Fruit fly (Drosophila melanogaster) whole organism, pupa: ENCODE measurements around the gene CG31099.

Experiments
- CG10348 ChIP-seq: fragments of 200-800 bp; sonication (Bioruptor generic); IDR thresholded peaks from 2 replicates; pipeline ENCODE4 v1.3.6; 2022; ENCODE audit warnings: missing biosample characterization, missing genetic modification characterization
- CG12605 ChIP-seq: fragments of 200-800 bp; sonication (Bioruptor generic); IDR thresholded peaks from 2 replicates; pipeline ENCODE4 v1.3.6; 2022; ENCODE audit warnings: missing biosample characterization, missing genetic modification characterization
- CG13204 ChIP-seq: fragments of 200-800 bp; sonication (Bioruptor generic); optimal IDR thresholded peaks from 2 replicates; lab custom pipeline; 2018; ENCODE audit warnings: missing biosample characterization, mild to moderate bottlenecking, missing genetic modification characterization, moderate library complexity
- CG14655 ChIP-seq: fragments of 200-800 bp; sonication (Bioruptor generic); optimal IDR thresholded peaks from 3 replicates; lab custom pipeline; 2017; ENCODE audit warnings: mild to moderate bottlenecking, missing biosample characterization, missing genetic modification reagents, missing genetic modification characterization
- CG15710 ChIP-seq: fragments of 200-800 bp; sonication (Bioruptor generic); optimal IDR thresholded peaks from 2 replicates; lab custom pipeline; 2018; ENCODE audit warnings: missing biosample characterization, mild to moderate bottlenecking, missing genetic modification characterization, moderate library complexity
- CG17806 ChIP-seq: fragments of 200-800 bp; sonication (Bioruptor generic); optimal IDR thresholded peaks from 2 replicates; lab custom pipeline; 2018; ENCODE audit warnings: missing biosample characterization, mild to moderate bottlenecking, missing genetic modification characterization, moderate library complexity
- CG32121 ChIP-seq: fragments of 200-800 bp; sonication (Bioruptor generic); IDR thresholded peaks from 2 replicates; pipeline ENCODE4 v1.3.6; 2022; ENCODE audit warnings: missing biosample characterization, missing genetic modification characterization
- CG34367 ChIP-seq: fragments of 200-800 bp; sonication (Bioruptor generic); optimal IDR thresholded peaks from 2 replicates; lab custom pipeline; 2018; ENCODE audit warnings: missing biosample characterization, mild to moderate bottlenecking, missing genetic modification characterization
- CG4496 ChIP-seq: fragments of 200-800 bp; sonication (Bioruptor generic); IDR thresholded peaks from 3 replicates; pipeline ENCODE4 v1.3.6; 2022; ENCODE audit warnings: missing biosample characterization, missing genetic modification characterization
- CG8159 ChIP-seq: fragments of 200-800 bp; sonication (Bioruptor generic); optimal IDR thresholded peaks from 3 replicates; lab custom pipeline; 2018; ENCODE audit warnings: missing biosample characterization, mild to moderate bottlenecking, missing genetic modification characterization, moderate library complexity
- CG8301 ChIP-seq: fragments of 200-800 bp; sonication (Bioruptor generic); optimal IDR thresholded peaks from 2 replicates; lab custom pipeline; 2018; ENCODE audit warnings: missing biosample characterization, mild to moderate bottlenecking, missing genetic modification characterization
- CG9948 ChIP-seq: fragments of 200-800 bp; sonication (Bioruptor generic); optimal IDR thresholded peaks from 2 replicates; lab custom pipeline; 2018; ENCODE audit warnings: missing biosample characterization, mild to moderate bottlenecking, missing genetic modification characterization, moderate library complexity
- D1 ChIP-seq: fragments of 200-800 bp; sonication (Bioruptor generic); optimal IDR thresholded peaks from 2 replicates; lab custom pipeline; 2018; ENCODE audit warnings: missing biosample characterization, mild to moderate bottlenecking, missing genetic modification characterization, moderate library complexity
- EcR ChIP-seq: fragments of 200-800 bp; sonication (Bioruptor generic); optimal IDR thresholded peaks from 3 replicates; lab custom pipeline; 2019; ENCODE audit warnings: missing biosample characterization, missing genetic modification characterization, mild to moderate bottlenecking, moderate library complexity, missing genetic modification reagents
- Ets98B ChIP-seq: fragments of 200-800 bp; sonication (Bioruptor generic); IDR thresholded peaks from 2 replicates; pipeline ENCODE4 v1.3.6; 2022; ENCODE audit warnings: missing biosample characterization, missing genetic modification characterization
- Pif1A ChIP-seq: fragments of 200-800 bp; sonication (Bioruptor generic); optimal IDR thresholded peaks from 3 replicates; lab custom pipeline; 2016; ENCODE audit warnings: missing biosample characterization, missing genetic modification characterization
- Pif1B ChIP-seq: fragments of 200-800 bp; sonication (Bioruptor generic); optimal IDR thresholded peaks from 3 replicates; lab custom pipeline; 2016; ENCODE audit warnings: missing biosample characterization, missing genetic modification characterization
- Snoo ChIP-seq: fragments of 200-800 bp; sonication (Bioruptor generic); optimal IDR thresholded peaks from 3 replicates; lab custom pipeline; 2017; ENCODE audit warnings: missing biosample characterization, mild to moderate bottlenecking, missing genetic modification characterization, inconsistent platforms
- fd96Ca ChIP-seq: fragments of 200-800 bp; sonication (Bioruptor generic); IDR thresholded peaks from 3 replicates; pipeline ENCODE4 v1.3.6; 2022; ENCODE audit warnings: missing biosample characterization, missing genetic modification characterization
- gl ChIP-seq: fragments of 200-800 bp; sonication (Bioruptor generic); optimal IDR thresholded peaks from 2 replicates; lab custom pipeline; 2018; ENCODE audit warnings: missing biosample characterization, mild to moderate bottlenecking, missing genetic modification characterization
- rn ChIP-seq: fragments of 200-800 bp; sonication (Bioruptor generic); IDR thresholded peaks from 2 replicates; pipeline ENCODE4 v1.3.6; 2022; ENCODE audit warnings: missing biosample characterization, missing genetic modification characterization

Gene CG31099

DNA sequence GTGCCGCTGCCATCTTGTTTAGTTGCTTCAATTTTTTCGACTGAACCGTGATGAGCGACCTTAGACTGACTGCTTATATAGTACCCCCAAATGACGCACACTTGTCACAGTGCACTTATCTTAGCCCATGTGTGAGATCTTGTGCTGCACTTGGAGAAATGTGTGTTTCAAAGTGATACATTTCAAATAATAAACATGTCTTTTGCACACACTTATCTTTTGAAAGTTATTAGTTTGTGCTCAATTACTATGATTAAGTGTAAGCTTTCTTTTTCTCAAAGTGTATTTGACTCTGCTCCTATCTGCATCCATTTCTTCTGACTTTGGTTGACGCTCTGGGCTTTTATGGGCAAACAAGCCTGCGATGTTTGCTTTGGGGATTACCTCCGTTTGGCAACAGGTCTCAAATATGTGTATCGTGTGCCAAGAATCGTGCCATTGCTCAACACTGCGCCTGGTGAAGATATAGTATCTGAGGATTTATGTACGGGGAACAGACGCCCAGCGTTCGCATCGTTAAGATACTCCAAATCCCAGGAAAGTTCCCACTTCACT lies 30.9 kb downstream of the CG31099 start, which contains the start of gene CG10514:
Gene CG10514, minus strand, starts transcription at position 51 of the 555 bp plus-strand sequence.
- TF ChIP-seq CG10348 (GFP tag; lab: Robert Waterston, UW) (no peak), Pif1A (GFP tag; lab: Kevin White, UChicago) (peak; percentile 6), CG9948 (tag; lab: Kevin White, UChicago) (no peak)

- TF ChIP-seq CG15710 (tag; lab: Kevin White, UChicago): no peak
- TF ChIP-seq fd96Ca: no peak
- TF ChIP-seq CG10348 (GFP tag; lab: Robert Waterston, UW): no peak
- TF ChIP-seq EcR: no peak
- no peak for TF ChIP-seq CG12605
Observed at dm6 chr3R:25277112-25277511, 33.6 kb downstream of the CG31099 start, which contains the start of gene CG10513. Gene CG10513 (minus strand): TSS chr3R:25277212.

dm6 chr3R:25275276-25275675 lies 35.5 kb downstream of the CG31099 start:
- TF ChIP-seq D1 (tag; lab: Kevin White, UChicago): no peak

DNA sequence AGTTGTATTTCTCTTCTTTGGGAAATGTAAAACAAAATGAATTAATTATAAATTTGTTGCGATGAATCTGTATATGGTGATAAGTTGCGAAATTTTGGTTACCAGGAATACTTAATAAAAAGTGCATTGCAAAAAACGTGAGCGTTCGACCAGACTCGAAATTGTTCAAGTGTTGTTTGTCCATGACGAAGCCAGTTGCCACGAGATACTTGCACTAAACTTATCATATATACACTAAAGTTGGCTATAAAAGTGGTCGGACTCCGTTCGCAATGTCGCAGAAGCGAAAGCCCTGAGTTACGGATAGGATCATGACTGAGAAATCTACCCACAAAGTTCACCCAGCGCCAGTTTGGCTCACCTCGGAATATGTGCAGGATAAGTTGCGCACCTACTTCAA lies 37.2 kb downstream of the CG31099 start, which contains the start of gene CG11878:
Gene CG11878, plus strand, starts transcription at position 301 of the 400 bp plus-strand sequence.
- TF ChIP-seq CG9948 (tag; lab: Kevin White, UChicago) (no peak), rn (GFP tag; lab: Robert Waterston, UW) (no peak), CG15710 (tag; lab: Kevin White, UChicago) (no peak), CG4496 (no peak), CG14655 (no peak), CG12605 (no peak), CG8301 (tag; lab: Kevin White, UChicago) (no peak)

DNA sequence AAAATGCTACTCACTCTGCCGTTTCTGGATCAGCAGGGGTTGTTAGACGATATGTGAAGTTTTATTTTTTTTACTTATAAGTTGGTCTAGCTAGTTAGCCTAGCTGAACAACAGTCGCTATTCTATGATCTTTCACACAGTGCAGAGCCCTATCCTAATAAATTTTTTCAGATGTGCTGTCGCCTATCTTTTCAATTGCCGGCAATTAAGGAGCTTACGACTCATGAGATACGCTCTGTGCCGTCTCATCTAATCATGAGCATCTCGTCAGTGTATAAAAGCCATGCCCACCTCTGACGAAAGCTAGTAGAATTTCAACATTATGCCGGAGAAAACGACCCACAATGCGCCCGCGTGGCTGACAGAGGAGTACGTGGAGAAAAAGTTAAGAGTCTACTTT lies 40.8 kb downstream of the CG31099 start, which contains the start of the genes CG11889 and CG11891:
Gene CG11889, plus strand, starts transcription at position 301 of the 400 bp plus-strand sequence.
Gene CG11891, plus strand, starts transcription at position 301 of the 400 bp plus-strand sequence.
- TF ChIP-seq CG12605 (no peak), EcR (no peak), D1 (tag; lab: Kevin White, UChicago) (no peak)

DNA sequence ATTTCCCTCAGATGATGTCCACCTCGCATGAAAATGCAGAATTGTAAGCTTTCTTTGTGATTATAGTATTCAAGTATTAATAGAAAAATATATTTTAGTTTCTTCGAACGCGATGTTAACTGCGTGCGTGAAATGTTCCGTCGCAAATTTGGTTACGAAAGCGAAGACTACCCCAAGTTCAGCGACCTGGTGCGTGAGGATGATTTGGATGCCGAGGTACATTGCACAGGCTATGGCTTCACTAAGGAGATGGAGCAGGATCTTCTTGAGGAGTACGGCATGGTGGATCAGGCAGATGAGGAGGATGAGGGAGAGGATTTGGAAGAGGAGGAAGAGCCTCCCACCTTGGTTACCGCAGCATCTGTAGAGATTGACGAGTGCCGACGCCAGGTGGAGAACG lies 44.0 kb downstream of the CG31099 start:
- TF ChIP-seq CG14655 (no peak), EcR (no peak), CG15710 (tag; lab: Kevin White, UChicago) (no peak), CG34367 (no peak)

DNA sequence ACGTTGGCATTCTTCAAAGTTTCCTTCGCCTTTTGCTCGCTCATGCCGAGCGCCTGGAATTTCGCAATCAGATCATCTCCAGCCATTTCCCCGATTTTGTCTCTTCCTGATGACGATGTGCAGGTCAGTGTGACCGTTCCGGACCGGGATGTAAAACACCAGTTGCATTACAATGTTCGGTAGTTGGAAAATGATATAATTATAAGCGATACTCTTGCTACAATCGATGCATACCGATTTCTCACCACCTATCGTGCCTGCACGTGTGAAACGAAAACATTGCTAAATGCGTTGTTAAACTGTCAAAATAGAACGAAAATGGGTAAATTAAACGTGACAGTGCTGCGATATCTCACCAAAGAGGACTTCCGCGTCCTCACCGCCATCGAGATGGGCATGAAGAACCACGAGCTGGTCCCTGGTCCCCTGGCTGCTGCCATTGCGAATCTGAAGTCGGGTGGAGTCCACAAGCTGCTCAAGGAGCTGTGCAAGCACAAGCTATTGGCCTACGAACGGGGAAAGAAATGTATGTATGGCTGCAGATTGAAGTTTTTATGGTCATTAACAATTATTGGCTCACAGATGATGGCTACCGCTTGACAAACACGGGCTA lies 45.0 kb downstream of the CG31099 start, which contains the start of the genes GlnRS and RIOK2:
Gene GlnRS, minus strand, starts transcription at position 133 of the 613 bp plus-strand sequence.
Gene RIOK2, plus strand, starts transcription at position 256 of the 613 bp plus-strand sequence.
- TF ChIP-seq CG14655 (no peak), CG17806 (tag; lab: Kevin White, UChicago) (no peak), CG32121 (no peak), CG4496 (no peak), D1 (tag; lab: Kevin White, UChicago) (no peak), CG12605 (peak; percentile 51; the same call in 1 of the 2 replicates), rn (GFP tag; lab: Robert Waterston, UW) (no peak), Pif1B (GFP tag; lab: Kevin White, UChicago) (no peak), fd96Ca (no peak)

- TF ChIP-seq fd96Ca (peak; percentile 64; the same call in 2 of the 3 replicates), CG10348 (GFP tag; lab: Robert Waterston, UW) (peak; percentile 46; the same call in 1 of the 2 replicates), gl (tag; lab: Kevin White, UChicago) (no peak), CG17806 (tag; lab: Kevin White, UChicago) (peak; percentile 53), Pif1A (GFP tag; lab: Kevin White, UChicago) (no peak), CG13204 (no peak), Pif1B (GFP tag; lab: Kevin White, UChicago) (no peak), CG14655 (no peak), CG4496 (peak; percentile 82), Snoo (tag; lab: Kevin White, UChicago) (peak; percentile 34), CG34367 (peak; percentile 39), EcR (peak; percentile 81), CG9948 (tag; lab: Kevin White, UChicago) (peak; percentile 49), Ets98B (GFP tag; lab: Robert Waterston, UW) (peak; percentile 62), CG8159 (no peak), CG32121 (peak; percentile 75), D1 (tag; lab: Kevin White, UChicago) (no peak), rn (GFP tag; lab: Robert Waterston, UW) (no peak), CG8301 (tag; lab: Kevin White, UChicago) (no peak), CG12605 (no peak), CG15710 (tag; lab: Kevin White, UChicago) (peak; percentile 48)
Observed at dm6 chr3R:25262322-25262761, 48.4 kb downstream of the CG31099 start, which contains the start of the genes Kdsr and CG11858. Gene Kdsr (minus strand): TSS chr3R:25262498. Gene CG11858 (plus strand): TSS chr3R:25262741.
